Worm (Caenorhabditis elegans) whole organism, L4/young adult: ENCODE results near the gene C25E10.13.

Source experiments
- W03F9.2 ChIP-seq: fragments of 150-350 bp; optimal IDR thresholded peaks from 2 replicates; lab custom pipeline; 2014; ENCODE audit warnings: missing biosample characterization, missing genetic modification characterization
- dao-5 ChIP-seq: sonication (generic microtip); optimal IDR thresholded peaks from 2 replicates; lab custom pipeline; 2016; ENCODE audit warnings: missing genotype, missing genetic modification characterization, moderate library complexity, missing compliant biosample characterization
- him-1 ChIP-seq: sonication (generic microtip); optimal IDR thresholded peaks from 2 replicates; lab custom pipeline; 2016; ENCODE audit warnings: missing genotype, missing genetic modification reagents, missing genetic modification characterization, missing compliant biosample characterization

DNA sequence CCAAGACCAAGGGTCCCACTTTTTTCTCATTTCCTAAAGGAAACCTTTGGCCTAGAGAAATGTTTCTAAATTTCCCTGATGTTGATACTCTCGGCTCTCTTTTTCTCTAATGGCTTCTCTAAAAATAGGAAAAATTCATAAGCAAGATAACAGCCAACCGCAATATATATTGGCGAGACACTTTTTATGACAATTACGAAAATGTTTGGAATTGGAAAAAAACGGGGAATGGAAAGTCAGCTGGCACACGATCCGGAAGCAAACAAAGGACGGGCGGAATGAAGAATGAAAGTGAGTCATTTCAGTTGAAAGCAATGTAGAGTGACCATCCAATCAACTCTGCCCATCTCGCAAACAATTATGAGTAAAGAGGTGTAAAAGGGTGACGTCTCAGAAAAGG is 21.9 kb downstream of the C25E10.13 start:
- TF ChIP-seq W03F9.2 (tag; lab: Kevin White, UChicago) = no peak
- TF ChIP-seq dao-5 (tag; lab: Kevin White, UChicago) = no peak
- TF ChIP-seq him-1 = no peak
